Fruit fly (Drosophila melanogaster) whole organism, pupa: Measurements from ENCODE around the gene CG6356.

Source experiments
- Ets98B ChIP-seq: fragments of 200-800 bp; sonication (Bioruptor generic); IDR thresholded peaks from 2 replicates; pipeline ENCODE4 v1.3.6; 2022; ENCODE audit warnings: missing biosample characterization, missing genetic modification characterization
- rn ChIP-seq: fragments of 200-800 bp; sonication (Bioruptor generic); IDR thresholded peaks from 2 replicates; pipeline ENCODE4 v1.3.6; 2022; ENCODE audit warnings: missing biosample characterization, missing genetic modification characterization

Gene CG6356

dm6 chr3R:24336622-24337021, 52.9 kb downstream of the CG6356 start, which contains the start of gene CG6432:
Gene CG6432 (plus strand): TSS chr3R:24336922.
- TF ChIP-seq Ets98B (GFP tag; lab: Robert Waterston, UW) (no peak), rn (GFP tag; lab: Robert Waterston, UW) (no peak)
